Fruit fly (Drosophila melanogaster) whole organism, adult: Measurements from ENCODE around the gene CG13607.

Source experiments
- CG11617 ChIP-seq: fragments of 200-800 bp; sonication (Bioruptor generic); optimal IDR thresholded peaks from 2 replicates; lab custom pipeline; 2017; ENCODE audit warnings: mild to moderate bottlenecking, missing biosample characterization, missing genetic modification reagents, missing genetic modification characterization
- CG12768 ChIP-seq: fragments of 200-800 bp; sonication (Bioruptor generic); optimal IDR thresholded peaks from 2 replicates; lab custom pipeline; 2017; ENCODE audit warnings: missing biosample characterization, missing genetic modification characterization, mild to moderate bottlenecking, moderate library complexity, missing genetic modification reagents
- CG1620 ChIP-seq: fragments of 200-800 bp; sonication (Bioruptor generic); optimal IDR thresholded peaks from 2 replicates; lab custom pipeline; 2016; ENCODE audit warnings: missing biosample characterization, missing genetic modification characterization
- CG33017 ChIP-seq: fragments of 200-800 bp; sonication (Bioruptor generic); optimal IDR thresholded peaks from 2 replicates; lab custom pipeline; 2018; ENCODE audit warnings: missing biosample characterization, mild to moderate bottlenecking, missing genetic modification characterization, moderate library complexity
- CG5204 ChIP-seq: fragments of 200-800 bp; sonication (Bioruptor generic); optimal IDR thresholded peaks from 2 replicates; lab custom pipeline; 2016; ENCODE audit warnings: missing biosample characterization, missing genetic modification characterization
- CG7045 ChIP-seq: fragments of 200-800 bp; sonication (Bioruptor generic); optimal IDR thresholded peaks from 2 replicates; lab custom pipeline; 2017; ENCODE audit warnings: missing biosample characterization, mild to moderate bottlenecking, missing genetic modification characterization
- CG7101 ChIP-seq: fragments of 200-800 bp; sonication (Bioruptor generic); optimal IDR thresholded peaks from 2 replicates; lab custom pipeline; 2018; ENCODE audit warnings: missing biosample characterization, mild to moderate bottlenecking, missing genetic modification characterization, moderate library complexity
- Clk ChIP-seq: fragments of 200-800 bp; sonication (Bioruptor generic); optimal IDR thresholded peaks from 2 replicates; lab custom pipeline; 2017; ENCODE audit warnings: missing biosample characterization, missing genetic modification characterization
- Crg-1 ChIP-seq: fragments of 200-800 bp; sonication (Bioruptor generic); optimal IDR thresholded peaks from 2 replicates; lab custom pipeline; 2016; ENCODE audit warnings: missing biosample characterization, missing genetic modification characterization
- Hr96 ChIP-seq: fragments of 200-800 bp; sonication (Bioruptor generic); optimal IDR thresholded peaks from 2 replicates; lab custom pipeline; 2016; ENCODE audit warnings: missing biosample characterization, missing genetic modification characterization
- Mnt ChIP-seq: fragments of 200-800 bp; sonication (Bioruptor generic); optimal IDR thresholded peaks from 2 replicates; lab custom pipeline; 2016; ENCODE audit warnings: missing biosample characterization, mild to moderate bottlenecking, missing genetic modification characterization
- bab1 ChIP-seq: fragments of 200-800 bp; sonication (Bioruptor generic); optimal IDR thresholded peaks from 3 replicates; lab custom pipeline; 2019; ENCODE audit warnings: missing biosample characterization, mild to moderate bottlenecking, missing genetic modification characterization, moderate library complexity
- cic ChIP-seq: fragments of 200-800 bp; sonication (Bioruptor generic); optimal IDR thresholded peaks from 2 replicates; lab custom pipeline; 2017; ENCODE audit warnings: missing biosample characterization, mild to moderate bottlenecking, missing genetic modification characterization, moderate library complexity
- cnc ChIP-seq, 2 experiments: fragments of >200 bp; optimal IDR thresholded peaks; 2 replicates each; lab custom pipeline; 2017
- kay ChIP-seq: fragments of 200-800 bp; sonication (Bioruptor generic); peaks from one replicate; lab custom pipeline; 2016; ENCODE audit warnings: missing biosample characterization, missing genetic modification characterization, borderline replicate concordance
- ovo ChIP-seq: fragments of 200-800 bp; sonication (Bioruptor generic); optimal IDR thresholded peaks from 2 replicates; lab custom pipeline; 2016; ENCODE audit warnings: missing biosample characterization, missing genetic modification characterization
- pad ChIP-seq: fragments of 200-800 bp; sonication (Bioruptor generic); optimal IDR thresholded peaks from 3 replicates; lab custom pipeline; 2017; ENCODE audit warnings: missing biosample characterization, missing genetic modification characterization, mild to moderate bottlenecking, moderate library complexity, missing genetic modification reagents
- toe ChIP-seq: fragments of 200-800 bp; sonication (Bioruptor generic); optimal IDR thresholded peaks from 2 replicates; lab custom pipeline; 2016; ENCODE audit warnings: missing biosample characterization, missing genetic modification characterization

The CG13607 gene

DNA sequence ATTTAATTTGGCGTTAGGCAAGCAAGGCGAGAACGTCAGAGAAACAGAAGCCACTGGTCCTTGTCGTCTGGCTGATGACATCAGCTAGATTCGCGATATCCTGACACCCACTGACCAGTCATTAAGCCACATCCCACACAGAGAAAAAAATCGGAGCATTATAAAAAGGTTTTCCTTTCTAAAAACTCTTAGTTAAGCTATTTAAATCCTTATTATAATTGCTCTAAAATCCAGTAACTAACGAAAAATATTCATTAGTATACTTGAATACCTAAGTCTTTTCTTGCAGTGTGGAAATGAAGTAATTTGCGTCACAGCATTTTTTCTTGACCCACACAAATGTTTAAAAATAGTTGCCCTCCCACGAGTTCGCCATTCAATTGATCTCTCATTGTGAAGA, 47.3 kb downstream of the CG13607 start:
- TF ChIP-seq CG33017 (tag; lab: Kevin White, UChicago) (no peak), kay (no peak), CG1620 (GFP tag; lab: Kevin White, UChicago) (no peak), CG7045 (GFP tag; lab: Kevin White, UChicago) (no peak), ovo (GFP tag; lab: Kevin White, UChicago) (no peak), CG7101 (tag; lab: Kevin White, UChicago) (no peak), CG12768 (GFP tag; lab: Kevin White, UChicago) (no peak), toe (GFP tag; lab: Kevin White, UChicago) (no peak)

DNA sequence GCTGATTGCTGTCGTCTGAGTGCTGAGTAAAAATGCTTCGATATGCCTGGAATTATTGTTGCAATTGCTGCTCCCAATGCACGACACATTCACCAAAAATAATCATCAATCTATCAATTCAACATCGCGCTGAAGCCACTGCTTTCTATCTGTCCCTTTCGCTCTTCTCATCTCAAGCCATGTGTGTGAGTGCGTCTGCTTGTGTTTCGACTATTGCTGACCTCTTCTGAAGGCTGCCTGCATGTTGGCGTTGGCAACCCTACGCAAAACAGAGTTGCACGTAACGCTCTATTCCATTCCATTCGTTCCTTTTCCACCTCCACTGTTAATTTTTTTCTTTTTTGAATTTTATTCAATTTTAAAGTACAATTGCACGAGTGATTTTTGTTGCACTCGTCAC, 50.4 kb downstream of the CG13607 start:
- TF ChIP-seq Crg-1 (GFP tag; lab: Kevin White, UChicago) (no peak), Hr96 (GFP tag; lab: Kevin White, UChicago) (no peak), CG5204 (GFP tag; lab: Kevin White, UChicago) (no peak), cic (GFP tag; lab: Kevin White, UChicago) (no peak), Mnt (GFP tag; lab: Kevin White, UChicago) (no peak), ovo (GFP tag; lab: Kevin White, UChicago) (no peak), pad (GFP tag; lab: Kevin White, UChicago) (no peak), CG11617 (GFP tag; lab: Kevin White, UChicago) (no peak), Clk (GFP tag; lab: Kevin White, UChicago) (no peak), kay (no peak), cnc (optimal IDR thresholded peaks at IDR 0.05; lab: Kevin White, UChicago) (no peak), CG7101 (tag; lab: Kevin White, UChicago) (no peak), CG12768 (GFP tag; lab: Kevin White, UChicago) (no peak), CG7045 (GFP tag; lab: Kevin White, UChicago) (no peak), bab1 (GFP tag; lab: Kevin White, UChicago) (no peak), CG33017 (tag; lab: Kevin White, UChicago) (no peak), CG1620 (GFP tag; lab: Kevin White, UChicago) (no peak), toe (GFP tag; lab: Kevin White, UChicago) (no peak)
